Fruit fly (Drosophila melanogaster) whole organism, embryonic: ENCODE measurements around the gene mthl11.

ENCODE experiments used
- CG10267 ChIP-seq: fragments of 200-800 bp; sonication (Bioruptor generic); optimal IDR thresholded peaks from 2 replicates; lab custom pipeline; 2018; ENCODE audit warnings: missing biosample characterization, mild to moderate bottlenecking, missing genetic modification characterization, moderate library complexity
- CG10366 ChIP-seq: fragments of 200-800 bp; sonication (Bioruptor generic); IDR thresholded peaks from 2 replicates; pipeline ENCODE4 v1.3.6; 2022; ENCODE audit warnings: missing biosample characterization, missing genetic modification characterization
- CG11456 ChIP-seq: fragments of 200-800 bp; sonication (Bioruptor generic); IDR thresholded peaks from 3 replicates; pipeline ENCODE4 v1.3.6; 2022; ENCODE audit warnings: missing biosample characterization, missing genetic modification characterization
- CG12155 ChIP-seq: fragments of 200-800 bp; sonication (Bioruptor generic); optimal IDR thresholded peaks from 3 replicates; lab custom pipeline; 2016; ENCODE audit warnings: missing biosample characterization, missing genetic modification characterization
- CG12299 ChIP-seq: fragments of 200-800 bp; sonication (Bioruptor generic); optimal IDR thresholded peaks from 2 replicates; lab custom pipeline; 2018; ENCODE audit warnings: missing biosample characterization, mild to moderate bottlenecking, missing genetic modification characterization
- CG14710 ChIP-seq: fragments of 200-800 bp; sonication (Bioruptor generic); optimal IDR thresholded peaks from 3 replicates; lab custom pipeline; 2019; ENCODE audit warnings: missing biosample characterization, mild to moderate bottlenecking, missing genetic modification characterization, moderate library complexity
- CG14965 ChIP-seq: fragments of 200-800 bp; sonication (Bioruptor generic); optimal IDR thresholded peaks from 2 replicates; lab custom pipeline; 2016; ENCODE audit warnings: missing biosample characterization, missing genetic modification characterization, borderline replicate concordance
- CG1529 ChIP-seq: fragments of 200-800 bp; sonication (Bioruptor generic); optimal IDR thresholded peaks from 3 replicates; lab custom pipeline; 2018; ENCODE audit warnings: missing biosample characterization, missing genetic modification characterization
- CG16815 ChIP-seq: fragments of 200-800 bp; sonication (Bioruptor generic); optimal IDR thresholded peaks from 3 replicates; lab custom pipeline; 2017; ENCODE audit warnings: missing biosample characterization, mild to moderate bottlenecking, missing genetic modification characterization
- CG17186 ChIP-seq: fragments of 200-800 bp; sonication (Bioruptor generic); optimal IDR thresholded peaks from 3 replicates; lab custom pipeline; 2017; ENCODE audit warnings: missing biosample characterization, missing genetic modification reagents, missing genetic modification characterization
- CG17912 ChIP-seq: fragments of 200-800 bp; sonication (Bioruptor generic); optimal IDR thresholded peaks from 2 replicates; lab custom pipeline; 2018; ENCODE audit warnings: missing biosample characterization, mild to moderate bottlenecking, missing genetic modification characterization
- CG1832 ChIP-seq: fragments of 200-800 bp; sonication (Bioruptor generic); optimal IDR thresholded peaks from 2 replicates; lab custom pipeline; 2017; ENCODE audit warnings: missing biosample characterization, mild to moderate bottlenecking, missing genetic modification characterization, inconsistent platforms
- CG2116 ChIP-seq: fragments of 200-800 bp; sonication (Bioruptor generic); optimal IDR thresholded peaks from 3 replicates; lab custom pipeline; 2018; ENCODE audit warnings: missing biosample characterization, mild to moderate bottlenecking, missing genetic modification characterization
- CG2202 ChIP-seq: fragments of 200-800 bp; sonication (Bioruptor generic); optimal IDR thresholded peaks from 2 replicates; lab custom pipeline; 2018; ENCODE audit warnings: missing biosample characterization, mild to moderate bottlenecking, missing genetic modification characterization
- CG30403 ChIP-seq: fragments of 200-800 bp; sonication (Bioruptor generic); optimal IDR thresholded peaks from 3 replicates; lab custom pipeline; 2016; ENCODE audit warnings: missing biosample characterization, missing genetic modification characterization
- CG33557 ChIP-seq: fragments of 200-800 bp; sonication (Bioruptor generic); optimal IDR thresholded peaks from 2 replicates; lab custom pipeline; 2019; ENCODE audit warnings: missing biosample characterization, mild to moderate bottlenecking, missing genetic modification characterization, moderate library complexity
- CG7786 ChIP-seq: fragments of 200-800 bp; sonication (Bioruptor generic); optimal IDR thresholded peaks from 2 replicates; lab custom pipeline; 2016; ENCODE audit warnings: missing biosample characterization, missing genetic modification characterization
- CG7839 ChIP-seq: fragments of 200-800 bp; sonication (Bioruptor generic); optimal IDR thresholded peaks from 3 replicates; lab custom pipeline; 2018; ENCODE audit warnings: missing biosample characterization, mild to moderate bottlenecking, missing genetic modification characterization, moderate library complexity
- CG7987 ChIP-seq: fragments of 200-800 bp; sonication (Bioruptor generic); optimal IDR thresholded peaks from 2 replicates; lab custom pipeline; 2018; ENCODE audit warnings: missing biosample characterization, mild to moderate bottlenecking, missing genetic modification characterization, moderate library complexity
- CG8388 ChIP-seq: fragments of 200-800 bp; sonication (Bioruptor generic); optimal IDR thresholded peaks from 2 replicates; lab custom pipeline; 2019; ENCODE audit warnings: missing biosample characterization, mild to moderate bottlenecking, missing genetic modification characterization, moderate library complexity
- CG8924 ChIP-seq: fragments of 200-800 bp; optimal IDR thresholded peaks from 3 replicates; lab custom pipeline; 2019; ENCODE audit warnings: missing biosample characterization, mild to moderate bottlenecking, missing genetic modification characterization, moderate library complexity
- Camta ChIP-seq: fragments of 200-800 bp; sonication (Bioruptor generic); optimal IDR thresholded peaks from 2 replicates; lab custom pipeline; 2016; ENCODE audit warnings: missing biosample characterization, missing genetic modification characterization
- D ChIP-seq, 2 experiments: fragments of 200-800 bp in 1 of 2; fragments of >200 bp in 1 of 2; sonication (Bioruptor generic) in 1 of 2; optimal IDR thresholded peaks; 2 replicates in 1 of 2; 3 replicates in 1 of 2; lab custom pipeline; 2017; ENCODE audit warnings: mild to moderate bottlenecking in 1 of 2, missing biosample characterization in 1 of 2, missing genetic modification characterization in 1 of 2, missing genetic modification reagents in 1 of 2
- D19A ChIP-seq: fragments of 200-800 bp; optimal IDR thresholded peaks from 3 replicates; lab custom pipeline; 2019; ENCODE audit warnings: missing biosample characterization, mild to moderate bottlenecking, missing genetic modification characterization, moderate library complexity
- Dp ChIP-seq: fragments of 200-800 bp; sonication (Bioruptor generic); optimal IDR thresholded peaks from 2 replicates; lab custom pipeline; 2018; ENCODE audit warnings: missing biosample characterization, mild to moderate bottlenecking, missing genetic modification characterization, moderate library complexity
- Fer2 ChIP-seq: fragments of 200-800 bp; sonication (Bioruptor generic); optimal IDR thresholded peaks from 2 replicates; lab custom pipeline; 2018; ENCODE audit warnings: missing biosample characterization, mild to moderate bottlenecking, missing genetic modification characterization, moderate library complexity
- HLHmδ ChIP-seq: fragments of 200-800 bp; sonication (Bioruptor generic); optimal IDR thresholded peaks from 2 replicates; lab custom pipeline; 2018; ENCODE audit warnings: missing biosample characterization, mild to moderate bottlenecking, missing genetic modification characterization, moderate library complexity
- Hey ChIP-seq: fragments of 200-800 bp; sonication (Bioruptor generic); optimal IDR thresholded peaks from 3 replicates; lab custom pipeline; 2018; ENCODE audit warnings: missing biosample characterization, mild to moderate bottlenecking, missing genetic modification characterization
- Hr3 ChIP-seq: fragments of 200-800 bp; sonication (Bioruptor generic); optimal IDR thresholded peaks from 3 replicates; lab custom pipeline; 2016; ENCODE audit warnings: missing biosample characterization, missing genetic modification characterization
- Hsf ChIP-seq: fragments of 200-800 bp; sonication (Bioruptor generic); optimal IDR thresholded peaks from 3 replicates; lab custom pipeline; 2016; ENCODE audit warnings: missing biosample characterization, missing genetic modification characterization
- Lpt ChIP-seq: fragments of >200 bp; optimal IDR thresholded peaks from 2 replicates; lab custom pipeline; 2018; ENCODE audit warnings: missing biosample characterization, missing genetic modification characterization
- Myb ChIP-seq: fragments of 200-800 bp; sonication (Bioruptor generic); optimal IDR thresholded peaks from 2 replicates; lab custom pipeline; 2016; ENCODE audit warnings: missing biosample characterization, missing genetic modification characterization
- Neu2 ChIP-seq: fragments of 200-800 bp; sonication (Bioruptor generic); optimal IDR thresholded peaks from 3 replicates; lab custom pipeline; 2016; ENCODE audit warnings: missing biosample characterization, missing genetic modification characterization, borderline replicate concordance
- Optix ChIP-seq: fragments of 200-800 bp; sonication (Bioruptor generic); IDR thresholded peaks from 3 replicates; pipeline ENCODE4 v1.3.6; 2022; ENCODE audit warnings: missing biosample characterization, missing genetic modification characterization
- PHDP ChIP-seq: fragments of 200-800 bp; sonication (Bioruptor generic); optimal IDR thresholded peaks from 3 replicates; lab custom pipeline; 2018; ENCODE audit warnings: missing biosample characterization, mild to moderate bottlenecking, missing genetic modification characterization, moderate library complexity
- Sox102F ChIP-seq: fragments of 200-800 bp; sonication (Bioruptor generic); optimal IDR thresholded peaks from 2 replicates; lab custom pipeline; 2018; ENCODE audit warnings: missing biosample characterization, mild to moderate bottlenecking, missing genetic modification characterization, moderate library complexity
- Ssrp ChIP-seq: fragments of 200-800 bp; sonication (Bioruptor generic); optimal IDR thresholded peaks from 2 replicates; lab custom pipeline; 2018; ENCODE audit warnings: missing biosample characterization, mild to moderate bottlenecking, missing genetic modification characterization, moderate library complexity
- ash1 ChIP-seq: fragments of 200-800 bp; sonication (Bioruptor generic); optimal IDR thresholded peaks from 2 replicates; lab custom pipeline; 2018; ENCODE audit warnings: missing biosample characterization, mild to moderate bottlenecking, missing genetic modification characterization
- bigmax ChIP-seq: fragments of 200-800 bp; sonication (Bioruptor generic); optimal IDR thresholded peaks from 2 replicates; lab custom pipeline; 2018; ENCODE audit warnings: missing biosample characterization, mild to moderate bottlenecking, missing genetic modification characterization
- cato ChIP-seq: fragments of 200-800 bp; sonication (Bioruptor generic); optimal IDR thresholded peaks from 2 replicates; lab custom pipeline; 2016; ENCODE audit warnings: missing biosample characterization, missing genetic modification characterization, borderline replicate concordance
- chif ChIP-seq, 2 experiments: fragments of 200-800 bp; sonication (Bioruptor generic); optimal IDR thresholded peaks; 3 replicates each; lab custom pipeline; 2016; ENCODE audit warnings: missing biosample characterization in 2 of 2, missing genetic modification characterization in 2 of 2
- chm ChIP-seq: fragments of 200-800 bp; sonication (Bioruptor generic); IDR thresholded peaks from 2 replicates; pipeline ENCODE4 v1.3.6; 2022; ENCODE audit warnings: missing biosample characterization, missing genetic modification characterization
- dan ChIP-seq: fragments of 200-800 bp; sonication (Bioruptor generic); IDR thresholded peaks from 2 replicates; pipeline ENCODE4 v1.3.6; 2022; ENCODE audit warnings: missing biosample characterization, missing genetic modification characterization
- fd3F ChIP-seq: fragments of 200-800 bp; sonication (Bioruptor generic); optimal IDR thresholded peaks from 2 replicates; lab custom pipeline; 2018; ENCODE audit warnings: missing biosample characterization, mild to moderate bottlenecking, missing genetic modification characterization, moderate library complexity
- knrl ChIP-seq: fragments of 200-800 bp; sonication (Bioruptor generic); IDR thresholded peaks from 3 replicates; pipeline ENCODE4 v1.3.6; 2022; ENCODE audit warnings: missing biosample characterization, missing genetic modification characterization; ENCODE audit not compliant: partially characterized antibody
- maf-S ChIP-seq: fragments of 200-800 bp; sonication (Bioruptor generic); optimal IDR thresholded peaks from 2 replicates; lab custom pipeline; 2016; ENCODE audit warnings: missing biosample characterization, missing genetic modification characterization
- pb ChIP-seq: fragments of 200-800 bp; sonication (Bioruptor generic); optimal IDR thresholded peaks from 3 replicates; lab custom pipeline; 2016; ENCODE audit warnings: missing biosample characterization, missing genetic modification characterization
- pfk ChIP-seq: fragments of 200-800 bp; sonication (Bioruptor generic); optimal IDR thresholded peaks from 2 replicates; lab custom pipeline; 2018; ENCODE audit warnings: missing biosample characterization, mild to moderate bottlenecking, missing genetic modification characterization, moderate library complexity
- sd ChIP-seq: fragments of 200-800 bp; sonication (Bioruptor generic); optimal IDR thresholded peaks from 3 replicates; lab custom pipeline; 2018; ENCODE audit warnings: missing biosample characterization, mild to moderate bottlenecking, missing genetic modification characterization, moderate library complexity
- stc ChIP-seq: fragments of 200-800 bp; sonication (Bioruptor generic); IDR thresholded peaks from 2 replicates; pipeline ENCODE4 v1.3.6; 2022; ENCODE audit warnings: missing biosample characterization, missing genetic modification characterization
- trh ChIP-seq: fragments of 200-800 bp; sonication (Bioruptor generic); optimal IDR thresholded peaks from 2 replicates; lab custom pipeline; 2016; ENCODE audit warnings: missing biosample characterization, missing genetic modification characterization

The mthl11 gene

DNA sequence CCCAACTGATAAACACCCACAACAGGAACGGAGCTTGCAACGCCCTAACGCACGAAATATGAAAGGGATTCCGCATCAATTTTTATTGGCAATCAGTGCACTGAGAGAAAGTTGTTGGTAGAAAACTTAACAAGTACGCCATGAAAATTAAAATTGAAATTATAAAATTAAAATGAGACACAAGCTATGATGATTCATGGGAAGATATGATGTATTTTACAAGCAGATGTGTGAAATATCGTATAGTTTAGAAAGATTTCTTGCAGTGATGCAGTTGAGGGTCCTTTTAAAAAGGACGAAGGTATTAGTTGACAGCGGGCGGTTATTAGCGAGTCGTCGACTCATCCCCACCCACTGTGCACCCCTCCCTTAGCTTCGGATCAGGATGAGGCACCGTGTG is 30.3 kb upstream of the mthl11 start (continued):
- no peak for TF ChIP-seq CG14965
- no peak for TF ChIP-seq CG17912 (GFP tag; lab: Kevin White, UChicago)
- TF ChIP-seq CG12155 = no peak
- TF ChIP-seq CG17186 (GFP tag; lab: Kevin White, UChicago) = no peak
- no peak for TF ChIP-seq CG1529 (GFP tag; lab: Kevin White, UChicago)
- TF ChIP-seq Camta (GFP tag; lab: Kevin White, UChicago) = no peak
- no peak for TF ChIP-seq bigmax
- no peak for TF ChIP-seq CG7839 (tag; lab: Kevin White, UChicago)
- TF ChIP-seq CG2116 (GFP tag; lab: Kevin White, UChicago) = no peak
- TF ChIP-seq CG30403 = no peak
- TF ChIP-seq knrl (GFP tag; lab: Robert Waterston, UW) = no peak
- no peak for TF ChIP-seq CG8924 (tag; lab: Kevin White, UChicago)
- TF ChIP-seq CG7987 = no peak
- peak; percentile 26 for TF ChIP-seq D19A (tag; lab: Kevin White, UChicago)
- TF ChIP-seq fd3F (GFP tag; lab: Kevin White, UChicago) = no peak
- no peak for TF ChIP-seq CG1832 (GFP tag; lab: Kevin White, UChicago)
- no peak for TF ChIP-seq CG8388 (GFP tag; lab: Kevin White, UChicago)
- TF ChIP-seq maf-S (GFP tag; lab: Kevin White, UChicago) = no peak
- peak; percentile 45 for TF ChIP-seq CG14710
- no peak for TF ChIP-seq CG11456 (GFP tag; lab: Robert Waterston, UW)
- TF ChIP-seq cato (GFP tag; lab: Kevin White, UChicago) = no peak
- TF ChIP-seq pb (GFP tag; lab: Kevin White, UChicago) = no peak
- TF ChIP-seq CG2202 = no peak
- TF ChIP-seq stc (GFP tag; lab: Robert Waterston, UW) = no peak
- TF ChIP-seq Sox102F (GFP tag; lab: Kevin White, UChicago) = no peak
- no peak for TF ChIP-seq Optix (GFP tag; lab: Robert Waterston, UW)
- peak; percentile 31 for TF ChIP-seq Ssrp (tag; lab: Kevin White, UChicago)
- TF ChIP-seq Hr3 (GFP tag; lab: Kevin White, UChicago) = no peak
- TF ChIP-seq Hsf (GFP tag; lab: Kevin White, UChicago) = no peak
- TF ChIP-seq CG7786 = no peak
- TF ChIP-seq chif (GFP tag; optimal IDR thresholded peaks at IDR 0.05; lab: Kevin White, UChicago) = peak in 1 of 2 experiments; percentile 19
- no peak for TF ChIP-seq Myb (GFP tag; lab: Kevin White, UChicago)
- no peak for TF ChIP-seq pfk (GFP tag; lab: Kevin White, UChicago)
- no peak for TF ChIP-seq Fer2 (tag; lab: Kevin White, UChicago)
- TF ChIP-seq CG10366 (GFP tag; lab: Robert Waterston, UW) = no peak
- no peak for TF ChIP-seq chm (GFP tag; lab: Robert Waterston, UW)
- peak; percentile 43 for TF ChIP-seq CG10267 (tag; lab: Kevin White, UChicago)
- peak; percentile 30 for TF ChIP-seq CG33557 (GFP tag; lab: Kevin White, UChicago)
- TF ChIP-seq Neu2 (GFP tag; lab: Kevin White, UChicago) = no peak
- TF ChIP-seq Lpt (GFP tag; lab: Kevin White, UChicago) = no peak
- TF ChIP-seq ash1 (GFP tag; lab: Kevin White, UChicago) = no peak
- TF ChIP-seq PHDP = no peak
- TF ChIP-seq dan (GFP tag; lab: Robert Waterston, UW) = no peak
- TF ChIP-seq D (optimal IDR thresholded peaks at IDR 0.05; lab: Kevin White, UChicago) = no peak
- peak; percentile 20 for TF ChIP-seq D (GFP tag; optimal IDR thresholded peaks at IDR 0.05; lab: Kevin White, UChicago)
- no peak for TF ChIP-seq CG16815 (GFP tag; lab: Kevin White, UChicago)
- no peak for TF ChIP-seq CG12299 (tag; lab: Kevin White, UChicago)
- no peak for TF ChIP-seq Hey (tag; lab: Kevin White, UChicago)
- no peak for TF ChIP-seq trh (GFP tag; lab: Kevin White, UChicago)
- TF ChIP-seq sd (tag; lab: Kevin White, UChicago) = no peak
- no peak for TF ChIP-seq Dp (GFP tag; lab: Kevin White, UChicago)
- TF ChIP-seq HLHmδ (GFP tag; lab: Kevin White, UChicago) = no peak
